Worm (Caenorhabditis elegans): ENCODE results near the gene acs-22.

Gene acs-22

DNA sequence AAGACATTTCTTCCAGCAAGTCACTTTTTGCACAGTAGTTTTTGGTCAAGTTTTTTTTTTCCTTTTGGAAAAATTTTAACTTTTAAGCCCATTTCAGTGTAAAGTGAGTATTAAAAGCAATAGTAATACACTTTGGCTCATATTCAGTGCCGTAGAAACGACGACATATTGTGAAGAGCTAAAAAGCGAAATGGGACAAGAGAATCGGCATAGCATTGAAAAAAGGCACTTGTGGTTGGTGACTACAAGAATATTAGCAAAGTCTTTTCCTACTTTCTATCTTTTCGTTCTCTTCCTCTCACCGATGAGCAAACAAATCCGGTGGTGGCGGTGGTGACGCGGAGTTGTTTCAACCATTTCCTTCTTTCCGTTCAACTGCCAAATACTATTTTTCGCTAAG is at the start of gene acs-22:
Gene acs-22 (plus strand): TSS at position 301 of the 400 bp plus-strand sequence.
- TF ChIP-seq pha-4 (tag; optimal IDR thresholded peaks at IDR 0.05) = peak; percentile 24
- no peak for TF ChIP-seq mdl-1 (tag; optimal IDR thresholded peaks at IDR 0.05)

DNA sequence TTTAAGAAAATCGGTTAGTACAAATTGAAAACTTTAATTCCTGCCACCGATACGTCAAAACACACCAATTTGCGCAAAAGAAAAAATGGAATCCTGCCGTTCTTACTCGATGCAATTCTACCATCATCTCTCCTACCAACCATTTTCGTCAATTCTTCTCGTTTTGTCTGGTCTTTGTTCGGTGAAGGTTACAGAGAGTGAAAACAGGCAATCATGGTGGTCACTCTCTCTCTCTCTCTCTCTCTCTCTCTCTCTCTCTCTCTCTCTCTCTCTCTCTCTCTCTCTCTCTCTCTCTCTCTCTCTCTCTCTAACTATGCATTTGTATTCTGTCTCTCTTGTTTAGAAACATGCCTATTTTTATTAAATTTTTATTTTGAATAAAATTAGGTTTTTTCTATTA is 48.8 kb upstream of the acs-22 start:
- TF ChIP-seq ceh-9 (tag; optimal IDR thresholded peaks at IDR 0.05) (no peak), nhr-25 (tag; optimal IDR thresholded peaks at IDR 0.05) (peak; percentile 42)

DNA sequence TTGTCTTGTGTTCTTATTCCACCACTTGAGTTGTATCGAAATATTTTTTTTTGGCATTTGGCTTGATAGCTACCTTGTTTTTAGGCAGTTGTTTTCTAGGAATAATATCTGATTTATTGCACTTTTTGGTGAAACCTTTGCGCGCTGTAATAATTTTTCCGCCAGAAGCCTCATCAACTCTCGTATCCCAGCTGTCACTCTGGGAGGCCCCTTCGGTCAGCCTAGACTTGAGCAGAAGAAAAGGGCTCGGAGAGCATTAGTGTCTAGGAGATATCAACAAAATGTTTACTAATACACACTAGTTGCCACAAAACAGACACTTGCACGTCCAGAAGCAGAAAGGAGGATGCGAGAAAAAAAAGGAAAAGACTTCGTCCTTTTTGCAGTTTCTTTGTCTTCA is 42.1 kb upstream of the acs-22 start:
- TF ChIP-seq elt-1 (tag; optimal IDR thresholded peaks at IDR 0.05) (no peak), nfya-1 (tag; optimal IDR thresholded peaks at IDR 0.05; ENCODE audit: insufficient read depth) (peak; percentile 14), egl-5 (tag; optimal IDR thresholded peaks at IDR 0.05) (peak; percentile 22)

DNA sequence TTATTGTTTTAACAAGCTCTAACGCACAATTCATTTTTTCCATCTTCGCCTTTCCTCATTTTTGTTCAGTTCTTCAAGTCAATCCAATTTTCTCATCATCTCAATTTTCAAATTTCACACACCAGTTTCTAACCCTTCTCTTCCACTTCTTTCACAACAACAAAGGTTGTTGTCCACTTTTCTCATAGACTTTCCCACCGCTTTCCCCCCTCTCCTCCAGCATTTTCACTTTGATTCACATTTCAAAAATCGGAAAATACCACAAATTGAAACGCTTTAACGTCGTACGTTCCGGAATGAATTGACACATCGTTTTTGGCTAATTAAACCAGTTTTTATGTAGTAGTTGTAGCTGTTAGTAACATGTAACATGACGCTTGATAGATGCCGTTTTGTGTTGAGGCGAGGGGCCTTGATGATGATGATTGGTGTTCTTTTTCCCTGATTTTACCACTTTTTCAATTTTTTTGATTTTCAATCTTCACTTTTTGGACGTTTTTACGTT is 40.7 kb upstream of the acs-22 start:
- TF ChIP-seq nhr-28 (tag; optimal IDR thresholded peaks at IDR 0.05) = no peak
- TF ChIP-seq hmg-11 (tag; optimal IDR thresholded peaks at IDR 0.05) = no peak
- no peak for TF ChIP-seq elt-1 (tag; optimal IDR thresholded peaks at IDR 0.05)
- no peak for TF ChIP-seq nhr-237 (tag; optimal IDR thresholded peaks at IDR 0.05)
- TF ChIP-seq ztf-4 (tag; optimal IDR thresholded peaks at IDR 0.05) = no peak
- TF ChIP-seq unc-62 (GFP tag; optimal IDR thresholded peaks at IDR 0.05) = no peak
- TF ChIP-seq ceh-9 (tag; optimal IDR thresholded peaks at IDR 0.05) = no peak
- TF ChIP-seq fkh-10 (GFP tag; optimal IDR thresholded peaks at IDR 0.05) = no peak
- TF ChIP-seq ceh-28 (tag; optimal IDR thresholded peaks at IDR 0.05) = no peak
- TF ChIP-seq egl-27 (tag; optimal IDR thresholded peaks at IDR 0.05) = no peak
- no peak for TF ChIP-seq elt-2 (tag; optimal IDR thresholded peaks at IDR 0.05)
- TF ChIP-seq zag-1 (tag; optimal IDR thresholded peaks at IDR 0.05) = no peak
- TF ChIP-seq ceh-16 (tag; optimal IDR thresholded peaks at IDR 0.05) = no peak
- TF ChIP-seq fkh-2 (tag; optimal IDR thresholded peaks at IDR 0.05) = no peak
- TF ChIP-seq fos-1 (tag; optimal IDR thresholded peaks at IDR 0.05) = no peak

DNA sequence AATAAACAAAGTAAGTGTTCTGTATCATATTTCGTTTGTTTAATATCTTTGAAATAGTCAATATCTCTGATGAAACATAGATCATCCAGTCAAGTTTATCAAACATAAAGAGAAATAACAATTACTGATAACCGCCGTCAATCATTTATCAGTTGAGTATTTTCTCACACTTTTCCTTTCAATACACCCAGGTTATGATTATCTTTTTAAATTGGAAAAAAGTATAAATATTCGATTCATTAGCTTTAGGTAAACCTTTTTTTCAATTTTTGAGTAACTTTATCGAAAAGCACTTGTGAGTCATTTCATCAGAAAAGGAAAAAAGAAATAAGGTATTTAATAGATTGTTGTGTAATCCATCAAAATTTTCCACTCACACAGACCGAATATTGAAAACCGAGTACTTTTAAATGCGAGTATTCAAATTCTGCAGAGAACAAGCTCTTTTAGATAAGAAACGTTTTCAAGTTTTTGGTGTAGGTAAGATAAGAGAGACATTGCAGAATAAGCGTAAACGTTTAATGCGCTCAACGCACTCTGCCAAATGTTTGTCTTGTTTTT is 39.5 kb upstream of the acs-22 start:
- peak; percentile 44 for TF ChIP-seq elt-2 (tag; optimal IDR thresholded peaks at IDR 0.05)
- peak; percentile 10 for TF ChIP-seq pqm-1 (tag; optimal IDR thresholded peaks at IDR 0.05)
- no peak for TF ChIP-seq ceh-82 (tag; optimal IDR thresholded peaks at IDR 0.05)

DNA sequence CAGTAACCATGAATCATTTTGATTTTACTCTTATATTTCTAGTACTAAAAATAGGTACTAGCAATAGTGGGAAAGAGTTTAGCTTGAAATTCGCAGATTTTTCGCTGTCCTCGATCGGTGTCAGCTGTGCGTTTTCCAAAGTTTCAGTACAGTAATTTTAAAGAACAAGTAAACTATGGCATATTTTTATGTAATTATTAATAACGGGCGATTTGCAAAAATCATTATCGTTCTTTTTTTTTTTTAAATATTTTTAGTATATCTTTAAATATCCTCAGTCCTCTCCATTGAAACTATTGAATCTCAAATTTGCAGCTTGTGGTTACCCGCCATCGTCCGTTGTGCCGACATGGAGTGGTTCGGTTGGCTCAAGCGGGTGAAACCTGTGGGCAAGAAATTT is 38.2 kb upstream of the acs-22 start, which contains the start of gene C13E3.1:
Gene C13E3.1 (plus strand): TSS at position 301 of the 400 bp plus-strand sequence.
- no peak for TF ChIP-seq pqm-1 (tag; optimal IDR thresholded peaks at IDR 0.05)
- TF ChIP-seq nhr-77 (tag; optimal IDR thresholded peaks at IDR 0.05) = no peak
- TF ChIP-seq elt-1 (tag; optimal IDR thresholded peaks at IDR 0.05) = no peak
- TF ChIP-seq ztf-4 (tag; optimal IDR thresholded peaks at IDR 0.05) = no peak

DNA sequence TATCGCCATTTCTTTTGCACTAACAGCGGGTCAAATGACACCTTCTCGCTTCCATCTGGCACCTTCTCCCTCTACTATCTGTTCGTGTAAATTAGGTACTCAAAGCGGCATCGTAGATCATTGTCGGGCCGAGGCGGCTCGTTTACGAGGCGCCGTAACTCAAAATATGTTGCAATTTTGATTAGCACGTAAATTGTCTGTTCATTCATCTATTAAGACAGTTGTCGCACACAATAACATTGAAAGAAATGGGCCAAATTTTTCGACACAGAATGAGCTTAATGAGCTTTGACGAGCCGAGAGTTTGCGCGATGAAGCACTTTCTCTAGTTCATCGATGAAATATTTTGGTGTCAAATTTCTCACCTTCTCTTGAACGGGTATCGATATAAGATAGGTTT is 28.1 kb upstream of the acs-22 start:
- TF ChIP-seq egl-5 (tag; optimal IDR thresholded peaks at IDR 0.05) (peak; percentile 92), fkh-10 (GFP tag; optimal IDR thresholded peaks at IDR 0.05) (no peak), nhr-25 (tag; optimal IDR thresholded peaks at IDR 0.05) (no peak)

DNA sequence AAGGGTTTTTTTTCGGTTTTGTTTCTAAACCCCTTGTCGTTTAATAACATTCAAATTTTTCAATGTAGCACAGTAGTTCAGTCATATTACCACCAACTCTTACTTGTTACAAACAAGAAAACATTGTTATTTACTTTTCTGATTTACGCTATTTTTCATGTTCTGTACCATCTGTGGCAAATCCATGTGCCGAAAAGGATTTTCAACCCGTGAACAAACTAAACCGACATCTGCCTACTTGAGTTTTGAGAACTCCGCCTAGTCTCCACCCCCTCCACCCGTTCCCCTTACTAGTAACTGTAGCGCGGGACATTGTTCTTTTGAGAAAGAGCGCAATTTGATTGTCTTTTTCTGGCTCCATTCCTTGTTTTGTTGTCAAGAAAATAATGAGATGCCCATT is 25.9 kb upstream of the acs-22 start, which contains the start of gene ensh-1:
Gene ensh-1 (plus strand): TSS at position 301 of the 400 bp plus-strand sequence.
- TF ChIP-seq fkh-10 (GFP tag; optimal IDR thresholded peaks at IDR 0.05) (no peak), unc-62 (GFP tag; optimal IDR thresholded peaks at IDR 0.05) (no peak), ceh-9 (tag; optimal IDR thresholded peaks at IDR 0.05) (no peak), zag-1 (tag; optimal IDR thresholded peaks at IDR 0.05) (no peak), lsy-12 (tag; optimal IDR thresholded peaks at IDR 0.05) (no peak), elt-1 (tag; optimal IDR thresholded peaks at IDR 0.05) (no peak), nhr-11 (tag; optimal IDR thresholded peaks at IDR 0.05) (no peak)

DNA sequence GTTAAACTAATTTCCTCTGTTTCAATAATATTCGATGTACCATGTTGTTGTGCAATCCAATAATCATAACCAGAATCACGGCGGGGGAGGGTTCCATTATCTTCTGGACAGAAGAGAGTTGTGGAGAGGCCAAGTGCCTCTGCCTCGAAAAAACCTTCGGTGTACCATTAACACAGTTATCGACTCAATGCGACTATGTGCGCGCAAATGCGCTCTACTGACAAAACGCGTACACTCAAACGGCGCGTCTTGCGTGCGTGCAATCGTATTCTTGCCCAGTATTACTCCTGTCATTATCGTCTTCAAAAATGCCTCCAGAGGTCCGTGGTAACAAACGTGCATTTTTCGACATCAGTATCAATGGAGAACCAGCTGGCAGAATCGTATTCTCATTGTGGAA is 19.9 kb upstream of the acs-22 start, which contains the start of gene cyn-8:
Gene cyn-8 (plus strand): TSS at position 217 of the 400 bp plus-strand sequence.
- TF ChIP-seq daf-12 (tag; optimal IDR thresholded peaks at IDR 0.05) (no peak), ZK546.5 (tag; optimal IDR thresholded peaks at IDR 0.05) (no peak), lin-15B (tag; optimal IDR thresholded peaks at IDR 0.05) (peak; percentile 50), lsy-12 (tag; optimal IDR thresholded peaks at IDR 0.05) (no peak), elt-2 (tag; optimal IDR thresholded peaks at IDR 0.05) (peak; percentile 40), lin-39 (tag; optimal IDR thresholded peaks at IDR 0.05) (peak; percentile 84), hmg-11 (tag; optimal IDR thresholded peaks at IDR 0.05) (peak; percentile 69), egl-5 (tag; optimal IDR thresholded peaks at IDR 0.05) (peak; percentile 24)
